Worm (Caenorhabditis elegans) whole organism, young adult: ENCODE results near the gene T28C6.7.

Experiments
- cebp-2 ChIP-seq: fragments of 200-800 bp; sonication (Bioruptor generic); IDR thresholded peaks from 2 replicates; pipeline ENCODE4 v1.3.6; 2022; ENCODE audit warnings: missing genetic modification characterization, missing compliant biosample characterization
- die-1 ChIP-seq: sonication (generic microtip); optimal IDR thresholded peaks from 2 replicates; lab custom pipeline; 2016; ENCODE audit warnings: missing genotype, mild to moderate bottlenecking, missing genetic modification characterization, missing compliant biosample characterization

- TF ChIP-seq die-1 (tag; lab: Kevin White, UChicago) (no peak), cebp-2 (no peak)
These were observed 11.6 kb upstream of the T28C6.7 start, which contains the start of gene grsp-2 for ce11 chrIV:8816029-8816428.
